Worm (Caenorhabditis elegans) whole organism, young adult: ENCODE data around the gene smap-1.
A peak's percentile ranks its signal among the peaks of the same experiment; 100 is the strongest.

ENCODE experiments used
- C06A6.2 ChIP-seq: fragments of 200-800 bp; sonication (Bioruptor generic); conservative IDR thresholded peaks from 2 replicates; pipeline ENCODE4 v1.3.6; 2022; ENCODE audit warnings: missing genetic modification characterization, missing compliant biosample characterization
- C17E4.6 ChIP-seq: fragments of 200-800 bp; sonication (Bioruptor generic); IDR thresholded peaks from 2 replicates; pipeline ENCODE4 v1.3.6; 2022; ENCODE audit warnings: missing genetic modification reagents, missing genetic modification characterization, missing compliant biosample characterization
- F22D6.2 ChIP-seq: sonication (generic microtip); optimal IDR thresholded peaks from 2 replicates; lab custom pipeline; 2016; ENCODE audit warnings: mild to moderate bottlenecking, missing genetic modification characterization, missing compliant biosample characterization
- F23B12.7 ChIP-seq: sonication (generic microtip); optimal IDR thresholded peaks from 2 replicates; lab custom pipeline; 2017; ENCODE audit warnings: missing genetic modification characterization, mild to moderate bottlenecking, missing compliant biosample characterization, antibody characterized with exemption, moderate library complexity; ENCODE audit not compliant: insufficient read depth
- F52B5.7 ChIP-seq: sonication (generic microtip); optimal IDR thresholded peaks from 2 replicates; lab custom pipeline; 2016; ENCODE audit warnings: mild to moderate bottlenecking, missing genetic modification characterization, missing compliant biosample characterization
- F55B11.4 ChIP-seq: sonication (generic microtip); optimal IDR thresholded peaks from 2 replicates; lab custom pipeline; 2016; ENCODE audit warnings: missing compliant biosample characterization, missing genetic modification characterization, borderline replicate concordance; ENCODE audit not compliant: insufficient read depth
- T07F8.4 ChIP-seq: sonication (generic microtip); optimal IDR thresholded peaks from 2 replicates; lab custom pipeline; 2016; ENCODE audit warnings: mild to moderate bottlenecking, missing genetic modification characterization, moderate library complexity, missing compliant biosample characterization
- Y53F4B.3 ChIP-seq: fragments of 200-800 bp; sonication (Bioruptor generic); IDR thresholded peaks from 2 replicates; pipeline ENCODE4 v1.3.6; 2022; ENCODE audit warnings: missing genetic modification reagents, missing genetic modification characterization, missing compliant biosample characterization
- Y67H2A.10 ChIP-seq: fragments of 200-800 bp; sonication (Bioruptor generic); conservative IDR thresholded peaks from 2 replicates; pipeline ENCODE4 v1.3.6; 2022; ENCODE audit warnings: missing genetic modification reagents, missing genetic modification characterization, missing compliant biosample characterization
- ZK185.1 ChIP-seq: sonication (generic microtip); optimal IDR thresholded peaks from 2 replicates; lab custom pipeline; 2016; ENCODE audit warnings: mild to moderate bottlenecking, missing genetic modification characterization, missing compliant biosample characterization; ENCODE audit not compliant: poor library complexity, severe bottlenecking
- aptf-3 ChIP-seq: fragments of 200-800 bp; sonication (Bioruptor generic); IDR thresholded peaks from 2 replicates; pipeline ENCODE4 v1.3.6; 2022; ENCODE audit warnings: missing genetic modification characterization, missing compliant biosample characterization
- cebp-2 ChIP-seq: fragments of 200-800 bp; sonication (Bioruptor generic); IDR thresholded peaks from 2 replicates; pipeline ENCODE4 v1.3.6; 2022; ENCODE audit warnings: missing genetic modification characterization, missing compliant biosample characterization
- ceh-58 ChIP-seq: fragments of 200-800 bp; sonication (Bioruptor generic); IDR thresholded peaks from 2 replicates; pipeline ENCODE4 v1.3.6; 2022; ENCODE audit warnings: missing genetic modification characterization, missing compliant biosample characterization
- ceh-79 ChIP-seq: sonication (generic microtip); optimal IDR thresholded peaks from 2 replicates; lab custom pipeline; 2017; ENCODE audit warnings: mild to moderate bottlenecking, missing genetic modification characterization, missing compliant biosample characterization
- ceh-91 ChIP-seq: fragments of 200-800 bp; sonication (Bioruptor generic); IDR thresholded peaks from 2 replicates; pipeline ENCODE4 v1.3.6; 2022; ENCODE audit warnings: missing genetic modification reagents, missing genetic modification characterization, missing compliant biosample characterization
- chd-7 ChIP-seq: sonication (generic microtip); optimal IDR thresholded peaks from 2 replicates; lab custom pipeline; 2016; ENCODE audit warnings: mild to moderate bottlenecking, missing genetic modification characterization, moderate library complexity, missing compliant biosample characterization
- dox-1 ChIP-seq: fragments of 200-800 bp; sonication (Bioruptor generic); IDR thresholded peaks from 2 replicates; pipeline ENCODE4 v1.3.6; 2022; ENCODE audit warnings: missing genetic modification reagents, missing genetic modification characterization, missing compliant biosample characterization
- efl-1 ChIP-seq: fragments of 150-350 bp; optimal IDR thresholded peaks from 2 replicates; lab custom pipeline; 2014; ENCODE audit warnings: missing biosample characterization, missing genetic modification reagents, missing genetic modification characterization
- egl-44 ChIP-seq: fragments of 200-800 bp; sonication (Bioruptor generic); IDR thresholded peaks from 2 replicates; pipeline ENCODE4 v1.3.6; 2022; ENCODE audit warnings: missing genetic modification reagents, missing genetic modification characterization, missing compliant biosample characterization
- ets-4 ChIP-seq: fragments of 200-800 bp; sonication (Bioruptor generic); optimal IDR thresholded peaks from 2 replicates; lab custom pipeline; 2018; ENCODE audit warnings: mild to moderate bottlenecking, missing genetic modification characterization, missing compliant biosample characterization
- fkh-3 ChIP-seq: sonication (generic microtip); optimal IDR thresholded peaks from 2 replicates; lab custom pipeline; 2016; ENCODE audit warnings: mild to moderate bottlenecking, missing genetic modification characterization, missing compliant biosample characterization
- hlh-26 ChIP-seq: fragments of 200-800 bp; sonication (Bioruptor generic); conservative IDR thresholded peaks from 2 replicates; pipeline ENCODE4 v1.3.6; 2022; ENCODE audit warnings: missing genetic modification reagents, missing genetic modification characterization, missing compliant biosample characterization
- hmg-1.2 ChIP-seq: fragments of 200-800 bp; sonication (Bioruptor generic); IDR thresholded peaks from 2 replicates; pipeline ENCODE4 v1.3.6; 2022; ENCODE audit warnings: missing genetic modification reagents, missing genetic modification characterization, missing compliant biosample characterization
- let-607 ChIP-seq, 2 experiments: fragments of 200-800 bp in 1 of 2; sonication (Bioruptor generic) in 1 of 2; sonication (generic microtip) in 1 of 2; optimal IDR thresholded peaks; 2 replicates each; lab custom pipeline; 2016 to 2018; ENCODE audit warnings: mild to moderate bottlenecking in 2 of 2, missing compliant biosample characterization in 2 of 2, missing genetic modification characterization in 2 of 2, moderate library complexity in 2 of 2, missing genotype in 1 of 2
- lin-26 ChIP-seq: fragments of 200-800 bp; sonication (Bioruptor generic); IDR thresholded peaks from 2 replicates; pipeline ENCODE4 v1.3.6; 2022; ENCODE audit warnings: missing genetic modification reagents, missing genetic modification characterization, missing compliant biosample characterization
- lir-1 ChIP-seq: fragments of 200-800 bp; sonication (Bioruptor generic); conservative IDR thresholded peaks from 2 replicates; pipeline ENCODE4 v1.3.6; 2022; ENCODE audit warnings: missing genetic modification reagents, missing genetic modification characterization, missing compliant biosample characterization
- lsl-1 ChIP-seq: fragments of 200-800 bp; sonication (Bioruptor generic); optimal IDR thresholded peaks from 2 replicates; lab custom pipeline; 2018; ENCODE audit warnings: mild to moderate bottlenecking, missing genetic modification characterization, moderate library complexity, missing compliant biosample characterization
- lsy-27 ChIP-seq: sonication (generic microtip); optimal IDR thresholded peaks from 2 replicates; lab custom pipeline; 2017; ENCODE audit warnings: missing genetic modification characterization, mild to moderate bottlenecking, missing compliant biosample characterization, antibody characterized with exemption, missing genotype, borderline replicate concordance; ENCODE audit not compliant: insufficient read depth
- madf-8 ChIP-seq: fragments of 200-800 bp; sonication (Bioruptor generic); conservative IDR thresholded peaks from 2 replicates; pipeline ENCODE4 v1.3.6; 2022; ENCODE audit warnings: missing genetic modification reagents, missing genetic modification characterization, missing compliant biosample characterization
- mel-28 ChIP-seq: sonication (generic microtip); optimal IDR thresholded peaks from 2 replicates; lab custom pipeline; 2016; ENCODE audit warnings: borderline replicate concordance, mild to moderate bottlenecking, missing genetic modification characterization, missing compliant biosample characterization
- mes-4 ChIP-seq: sonication (generic microtip); optimal IDR thresholded peaks from 2 replicates; lab custom pipeline; 2016; ENCODE audit warnings: missing genotype, missing genetic modification characterization, missing compliant biosample characterization
- nfya-2 ChIP-seq: fragments of 200-800 bp; sonication (Bioruptor generic); IDR thresholded peaks from 2 replicates; pipeline ENCODE4 v1.3.6; 2022; ENCODE audit warnings: missing genetic modification reagents, missing genetic modification characterization, missing compliant biosample characterization
- sea-2 ChIP-seq: fragments of 200-800 bp; sonication (Bioruptor generic); IDR thresholded peaks from 2 replicates; pipeline ENCODE4 v1.3.6; 2022; ENCODE audit warnings: missing genetic modification characterization, missing compliant biosample characterization
- snpc-1.1 ChIP-seq: sonication (generic microtip); optimal IDR thresholded peaks from 2 replicates; lab custom pipeline; 2017; ENCODE audit warnings: missing genetic modification characterization, mild to moderate bottlenecking, missing compliant biosample characterization, antibody characterized with exemption, moderate library complexity, missing genotype, missing genetic modification reagents; ENCODE audit not compliant: insufficient read depth
- snpc-3.4 ChIP-seq: sonication (generic microtip); optimal IDR thresholded peaks from 2 replicates; lab custom pipeline; 2017; ENCODE audit warnings: missing genetic modification characterization, mild to moderate bottlenecking, missing compliant biosample characterization, antibody characterized with exemption, moderate library complexity, missing genotype, missing genetic modification reagents
- zfh-2 ChIP-seq: fragments of 200-800 bp; sonication (Bioruptor generic); conservative IDR thresholded peaks from 2 replicates; pipeline ENCODE4 v1.3.6; 2022; ENCODE audit warnings: missing genetic modification reagents, missing genetic modification characterization, missing compliant biosample characterization
- zim-3 ChIP-seq: sonication (generic microtip); optimal IDR thresholded peaks from 2 replicates; lab custom pipeline; 2017; ENCODE audit warnings: mild to moderate bottlenecking, missing genetic modification characterization, moderate library complexity, missing compliant biosample characterization
- ztf-18 ChIP-seq: sonication (generic microtip); optimal IDR thresholded peaks from 2 replicates; lab custom pipeline; 2016; ENCODE audit warnings: missing genotype, mild to moderate bottlenecking, missing genetic modification characterization, missing compliant biosample characterization
- ztf-22 ChIP-seq: fragments of 200-800 bp; sonication (Bioruptor generic); optimal IDR thresholded peaks from 2 replicates; lab custom pipeline; 2018; ENCODE audit warnings: mild to moderate bottlenecking, missing genetic modification characterization, moderate library complexity, missing compliant biosample characterization
- ztf-26 ChIP-seq: sonication (generic microtip); optimal IDR thresholded peaks from 2 replicates; lab custom pipeline; 2017; ENCODE audit warnings: missing genetic modification characterization, missing compliant biosample characterization

Gene smap-1

ce11 chrIII:10739902-10740301 is 310 bp upstream of the smap-1 start (continued):
- TF ChIP-seq T07F8.4 (no peak), let-607 (tag; optimal IDR thresholded peaks at IDR 0.05; lab: Kevin White, UChicago) (peak; percentile 65 to 80), efl-1 (GFP tag; lab: Kevin White, UChicago) (no peak), F23B12.7 (tag; lab: Kevin White, UChicago) (no peak), F22D6.2 (tag; lab: Kevin White, UChicago) (no peak), C17E4.6 (GFP tag; lab: Robert Waterston, UW) (no peak), C06A6.2 (GFP tag; lab: Robert Waterston, UW) (no peak), egl-44 (GFP tag; lab: Robert Waterston, UW) (no peak), hmg-1.2 (GFP tag; lab: Robert Waterston, UW) (peak; percentile 42; the same call in 1 of the 2 replicates), ets-4 (GFP tag; lab: Kevin White, UChicago) (no peak), snpc-1.1 (tag; lab: Kevin White, UChicago) (no peak), ZK185.1 (tag; lab: Kevin White, UChicago) (peak; percentile 35), dox-1 (GFP tag; lab: Robert Waterston, UW) (peak; percentile 51; the same call in 1 of the 2 replicates), lsl-1 (no peak), ztf-22 (GFP tag; lab: Kevin White, UChicago) (no peak), nfya-2 (GFP tag; lab: Robert Waterston, UW) (no peak), Y53F4B.3 (GFP tag; lab: Robert Waterston, UW) (no peak), ceh-91 (GFP tag; lab: Robert Waterston, UW) (no peak), zfh-2 (GFP tag; lab: Robert Waterston, UW) (peak; percentile 61), hlh-26 (no peak), aptf-3 (GFP tag; lab: Robert Waterston, UW) (no peak), lin-26 (GFP tag; lab: Robert Waterston, UW) (peak; percentile 76), Y67H2A.10 (GFP tag; lab: Robert Waterston, UW) (no peak), ceh-79 (tag; lab: Kevin White, UChicago) (no peak), mel-28 (tag; lab: Kevin White, UChicago) (no peak), F55B11.4 (tag; lab: Kevin White, UChicago) (no peak)

ce11 chrIII:10738081-10738480 is 1.5 kb downstream of the smap-1 start:
- TF ChIP-seq sea-2 (no peak), madf-8 (GFP tag; lab: Robert Waterston, UW) (no peak), chd-7 (peak; percentile 4), lsy-27 (no peak), snpc-3.4 (tag; lab: Kevin White, UChicago) (no peak), mes-4 (tag; lab: Kevin White, UChicago) (no peak), cebp-2 (no peak), ztf-18 (no peak), ztf-26 (no peak), ceh-58 (GFP tag; lab: Robert Waterston, UW) (no peak), lir-1 (no peak), zim-3 (tag; lab: Kevin White, UChicago) (no peak), ceh-91 (GFP tag; lab: Robert Waterston, UW) (no peak), zfh-2 (GFP tag; lab: Robert Waterston, UW) (peak; percentile 30; the same call in 1 of the 2 replicates), F52B5.7 (tag; lab: Kevin White, UChicago) (no peak), lin-26 (GFP tag; lab: Robert Waterston, UW) (peak; percentile 54; the same call in 1 of the 2 replicates), fkh-3 (tag; lab: Kevin White, UChicago) (no peak)
- TF ChIP-seq, all 124 proteins: peak for 3
